Fruit fly (Drosophila melanogaster) whole organism, embryonic: ENCODE results near the gene Dlc90F.

Experiments
- Atf3 ChIP-seq: fragments of 200-800 bp; sonication (Bioruptor generic); optimal IDR thresholded peaks from 3 replicates; lab custom pipeline; 2016; ENCODE audit warnings: missing biosample characterization, missing genetic modification characterization
- Awh ChIP-seq: fragments of 200-800 bp; sonication (Bioruptor generic); IDR thresholded peaks from 2 replicates; pipeline ENCODE4, ENCODE4 v1.3.6; 2022; ENCODE audit warnings: missing biosample characterization, missing genetic modification characterization
- B-H2 ChIP-seq: fragments of 200-800 bp; sonication (Bioruptor generic); optimal IDR thresholded peaks from 2 replicates; lab custom pipeline; 2018; ENCODE audit warnings: missing biosample characterization, mild to moderate bottlenecking, missing genetic modification characterization
- CG10147 ChIP-seq: fragments of 200-800 bp; sonication (Bioruptor generic); optimal IDR thresholded peaks from 2 replicates; lab custom pipeline; 2019; ENCODE audit warnings: missing biosample characterization, mild to moderate bottlenecking, missing genetic modification characterization, moderate library complexity
- CG10209 ChIP-seq: fragments of 200-800 bp; sonication (Bioruptor generic); optimal IDR thresholded peaks from 3 replicates; lab custom pipeline; 2017; ENCODE audit warnings: missing biosample characterization, mild to moderate bottlenecking, missing genetic modification characterization, missing genetic modification reagents
- CG10321 ChIP-seq: fragments of 200-800 bp; sonication (Bioruptor generic); IDR thresholded peaks from 2 replicates; pipeline ENCODE4 v1.3.6; 2022; ENCODE audit warnings: missing biosample characterization, missing genetic modification characterization
- CG10366 ChIP-seq: fragments of 200-800 bp; sonication (Bioruptor generic); IDR thresholded peaks from 2 replicates; pipeline ENCODE4 v1.3.6; 2022; ENCODE audit warnings: missing biosample characterization, missing genetic modification characterization
- CG11504 ChIP-seq: fragments of 200-800 bp; sonication (Bioruptor generic); optimal IDR thresholded peaks from 3 replicates; lab custom pipeline; 2019; ENCODE audit warnings: missing biosample characterization, mild to moderate bottlenecking, missing genetic modification characterization, moderate library complexity
- CG12104 ChIP-seq: fragments of 200-800 bp; sonication (Bioruptor generic); optimal IDR thresholded peaks from 3 replicates; lab custom pipeline; 2016; ENCODE audit warnings: missing biosample characterization, missing genetic modification characterization
- CG1233 ChIP-seq: fragments of 200-800 bp; sonication (Bioruptor generic); optimal IDR thresholded peaks from 4 replicates; lab custom pipeline; 2018; ENCODE audit warnings: missing biosample characterization, mild to moderate bottlenecking, missing genetic modification characterization
- CG13424 ChIP-seq: fragments of 200-800 bp; sonication (Bioruptor generic); optimal IDR thresholded peaks from 2 replicates; lab custom pipeline; 2019; ENCODE audit warnings: missing biosample characterization, mild to moderate bottlenecking, missing genetic modification characterization, moderate library complexity
- CG14441 ChIP-seq: fragments of 200-800 bp; sonication (Bioruptor generic); IDR thresholded peaks from 2 replicates; pipeline ENCODE4 v1.3.6; 2022; ENCODE audit warnings: missing biosample characterization, missing genetic modification characterization
- CG14710 ChIP-seq: fragments of 200-800 bp; sonication (Bioruptor generic); optimal IDR thresholded peaks from 3 replicates; lab custom pipeline; 2019; ENCODE audit warnings: missing biosample characterization, mild to moderate bottlenecking, missing genetic modification characterization, moderate library complexity
- CG15011 ChIP-seq: fragments of 200-800 bp; sonication (Bioruptor generic); optimal IDR thresholded peaks from 3 replicates; lab custom pipeline; 2018; ENCODE audit warnings: missing biosample characterization, mild to moderate bottlenecking, missing genetic modification characterization
- CG17361 ChIP-seq: fragments of 200-800 bp; sonication (Bioruptor generic); IDR thresholded peaks from 3 replicates; pipeline ENCODE4 v1.3.6; 2022; ENCODE audit warnings: missing biosample characterization, missing genetic modification characterization
- CG17802 ChIP-seq: fragments of 200-800 bp; sonication (Bioruptor generic); optimal IDR thresholded peaks from 2 replicates; lab custom pipeline; 2018; ENCODE audit warnings: missing biosample characterization, mild to moderate bottlenecking, missing genetic modification characterization, moderate library complexity
- CG1792 ChIP-seq: fragments of 200-800 bp; sonication (Bioruptor generic); optimal IDR thresholded peaks from 2 replicates; lab custom pipeline; 2016; ENCODE audit warnings: missing biosample characterization, missing genetic modification characterization
- CG18011 ChIP-seq: fragments of 200-800 bp; sonication (Bioruptor generic); optimal IDR thresholded peaks from 2 replicates; lab custom pipeline; 2017; ENCODE audit warnings: missing biosample characterization, missing genetic modification characterization, mild to moderate bottlenecking, moderate library complexity, missing genotype
- CG1832 ChIP-seq: fragments of 200-800 bp; sonication (Bioruptor generic); optimal IDR thresholded peaks from 2 replicates; lab custom pipeline; 2017; ENCODE audit warnings: missing biosample characterization, mild to moderate bottlenecking, missing genetic modification characterization, inconsistent platforms
- CG2129 ChIP-seq: fragments of 200-800 bp; sonication (Bioruptor generic); IDR thresholded peaks from 2 replicates; pipeline ENCODE4 v1.3.6; 2022; ENCODE audit warnings: missing biosample characterization, missing genetic modification characterization; ENCODE audit not compliant: partially characterized antibody
- CG33557 ChIP-seq: fragments of 200-800 bp; sonication (Bioruptor generic); optimal IDR thresholded peaks from 2 replicates; lab custom pipeline; 2019; ENCODE audit warnings: missing biosample characterization, mild to moderate bottlenecking, missing genetic modification characterization, moderate library complexity
- CG4617 ChIP-seq: fragments of 200-800 bp; sonication (Bioruptor generic); optimal IDR thresholded peaks from 3 replicates; lab custom pipeline; 2016; ENCODE audit warnings: missing biosample characterization, missing genetic modification characterization, borderline replicate concordance
- CG6765 ChIP-seq: fragments of 200-800 bp; sonication (Bioruptor generic); optimal IDR thresholded peaks from 3 replicates; lab custom pipeline; 2017; ENCODE audit warnings: missing biosample characterization, mild to moderate bottlenecking, missing genetic modification characterization
- CG7963 ChIP-seq: fragments of 200-800 bp; sonication (Bioruptor generic); IDR thresholded peaks from 3 replicates; pipeline ENCODE4 v1.3.6; 2022; ENCODE audit warnings: missing biosample characterization, missing genetic modification characterization; ENCODE audit not compliant: partially characterized antibody
- CG8924 ChIP-seq: fragments of 200-800 bp; optimal IDR thresholded peaks from 3 replicates; lab custom pipeline; 2019; ENCODE audit warnings: missing biosample characterization, mild to moderate bottlenecking, missing genetic modification characterization, moderate library complexity
- CG8944 ChIP-seq: fragments of 200-800 bp; sonication (Bioruptor generic); optimal IDR thresholded peaks from 3 replicates; lab custom pipeline; 2016; ENCODE audit warnings: missing biosample characterization, missing genetic modification characterization
- CG9215 ChIP-seq: fragments of 200-800 bp; sonication (Bioruptor generic); IDR thresholded peaks from 2 replicates; pipeline ENCODE4 v1.3.6; 2022; ENCODE audit warnings: missing biosample characterization, missing genetic modification characterization
- CG9876 ChIP-seq: fragments of 200-800 bp; sonication (Bioruptor generic); optimal IDR thresholded peaks from 2 replicates; lab custom pipeline; 2016; ENCODE audit warnings: missing biosample characterization, missing genetic modification characterization
- CHES-1-like ChIP-seq: fragments of 200-800 bp; sonication (Bioruptor generic); optimal IDR thresholded peaks from 2 replicates; lab custom pipeline; 2016; ENCODE audit warnings: missing biosample characterization, missing genetic modification characterization
- Dad ChIP-seq: fragments of 200-800 bp; sonication (Bioruptor generic); optimal IDR thresholded peaks from 3 replicates; lab custom pipeline; 2016; ENCODE audit warnings: missing biosample characterization, missing genetic modification characterization
- Dip2 ChIP-seq: fragments of 200-800 bp; sonication (Bioruptor generic); IDR thresholded peaks from 2 replicates; pipeline ENCODE4 v1.3.6; 2022; ENCODE audit warnings: missing biosample characterization, missing genetic modification characterization
- Dref ChIP-seq: fragments of 200-800 bp; sonication (Bioruptor generic); IDR thresholded peaks from 2 replicates; pipeline ENCODE4 v1.3.6; 2022; ENCODE audit warnings: missing biosample characterization, missing genetic modification characterization
- Hr78 ChIP-seq, 2 experiments: fragments of 200-800 bp in 1 of 2; fragments of >200 bp in 1 of 2; sonication (Bioruptor generic) in 1 of 2; optimal IDR thresholded peaks; 2 replicates each; lab custom pipeline; 2017 to 2019; ENCODE audit warnings: missing biosample characterization in 2 of 2, missing genetic modification characterization in 2 of 2, mild to moderate bottlenecking in 1 of 2, moderate library complexity in 1 of 2
- MESR4 ChIP-seq: fragments of 200-800 bp; sonication (Bioruptor generic); optimal IDR thresholded peaks from 2 replicates; lab custom pipeline; 2018; ENCODE audit warnings: missing biosample characterization, mild to moderate bottlenecking, missing genetic modification characterization, moderate library complexity
- Side ChIP-seq: fragments of 200-800 bp; sonication (Bioruptor generic); optimal IDR thresholded peaks from 2 replicates; lab custom pipeline; 2016; ENCODE audit warnings: missing biosample characterization, missing genetic modification characterization
- Sox100B ChIP-seq: fragments of 200-800 bp; sonication (Bioruptor generic); optimal IDR thresholded peaks from 3 replicates; lab custom pipeline; 2018; ENCODE audit warnings: missing biosample characterization, mild to moderate bottlenecking, missing genetic modification characterization
- Spps ChIP-seq: fragments of 200-800 bp; sonication (Bioruptor generic); optimal IDR thresholded peaks from 2 replicates; lab custom pipeline; 2018; ENCODE audit warnings: missing biosample characterization, mild to moderate bottlenecking, missing genetic modification characterization
- Sry-δ ChIP-seq: fragments of 200-800 bp; sonication (Bioruptor generic); optimal IDR thresholded peaks from 2 replicates; lab custom pipeline; 2016; ENCODE audit warnings: missing biosample characterization, missing genetic modification characterization
- bcd ChIP-seq: fragments of 200-800 bp; sonication (Bioruptor generic); optimal IDR thresholded peaks from 2 replicates; lab custom pipeline; 2017; ENCODE audit warnings: missing biosample characterization, mild to moderate bottlenecking, missing genetic modification characterization
- caup ChIP-seq: fragments of 200-800 bp; sonication (Bioruptor generic); optimal IDR thresholded peaks from 3 replicates; lab custom pipeline; 2017; ENCODE audit warnings: missing biosample characterization, mild to moderate bottlenecking, missing genetic modification characterization, moderate library complexity; ENCODE audit not compliant: severe bottlenecking
- h ChIP-seq: fragments of >200 bp; optimal IDR thresholded peaks from 2 replicates; lab custom pipeline; 2017
- hb ChIP-seq: fragments of 200-800 bp; sonication (Bioruptor generic); IDR thresholded peaks from 3 replicates; pipeline ENCODE4 v1.3.6; 2022; ENCODE audit warnings: missing biosample characterization, missing genetic modification characterization; ENCODE audit not compliant: partially characterized antibody
- her ChIP-seq: fragments of 200-800 bp; sonication (Bioruptor generic); optimal IDR thresholded peaks from 2 replicates; lab custom pipeline; 2016; ENCODE audit warnings: missing biosample characterization, missing genetic modification characterization
- insv ChIP-seq, 2 experiments: fragments of 200-800 bp; sonication (Bioruptor generic); optimal IDR thresholded peaks; 3 replicates each; lab custom pipeline; 2016 to 2018; ENCODE audit warnings: missing biosample characterization in 2 of 2, missing genetic modification characterization in 2 of 2
- pan ChIP-seq, 4 experiments: fragments of >200 bp in 3 of 4; fragments of 200-800 bp in 1 of 4; sonication (Bioruptor generic) in 1 of 4; optimal IDR thresholded peaks in 3 of 4; IDR thresholded peaks in 1 of 4; 2 replicates each; pipeline versions ENCODE4 v1.3.6 to Lab custom; 2017 to 2022; ENCODE audit warnings: missing biosample characterization in 2 of 4, missing genetic modification characterization in 2 of 4, mixed read lengths in 1 of 4
- tap ChIP-seq: fragments of 200-800 bp; optimal IDR thresholded peaks from 3 replicates; lab custom pipeline; 2019; ENCODE audit warnings: missing biosample characterization, mild to moderate bottlenecking, missing genetic modification characterization, moderate library complexity
- tll ChIP-seq, 2 experiments: fragments of 200-800 bp in 1 of 2; fragments of >200 bp in 1 of 2; sonication (Bioruptor generic) in 1 of 2; optimal IDR thresholded peaks; 2 replicates each; lab custom pipeline; 2017 to 2019; ENCODE audit warnings: missing biosample characterization in 2 of 2, missing genetic modification characterization in 2 of 2, mild to moderate bottlenecking in 1 of 2, moderate library complexity in 1 of 2
- zfh2 ChIP-seq: fragments of 200-800 bp; sonication (Bioruptor generic); optimal IDR thresholded peaks from 2 replicates; lab custom pipeline; 2016; ENCODE audit warnings: missing biosample characterization, missing genetic modification characterization

The Dlc90F gene

dm6 chr3R:18274328-18275098 is 24.5 kb upstream of the Dlc90F start, which contains the start of the genes Vps39 and eIF1A (continued):
- no peak for TF ChIP-seq her (GFP tag; lab: Kevin White, UChicago)
- TF ChIP-seq CG10209: no peak
- peak; percentile 31 for TF ChIP-seq Spps (tag; lab: Kevin White, UChicago)
- no peak for TF ChIP-seq Sox100B
- no peak for TF ChIP-seq insv (GFP tag; optimal IDR thresholded peaks at IDR 0.05; lab: Kevin White, UChicago)
- peak; percentile 93 for TF ChIP-seq MESR4 (GFP tag; lab: Kevin White, UChicago)
- peak; percentile 67 for TF ChIP-seq CG14710 (tag; lab: Kevin White, UChicago)
- TF ChIP-seq CG1792 (GFP tag; lab: Kevin White, UChicago): no peak
- no peak for TF ChIP-seq CG6765 (GFP tag; lab: Kevin White, UChicago)
- peak; percentile 15 for TF ChIP-seq zfh2
- no peak for TF ChIP-seq CG10147 (GFP tag; lab: Kevin White, UChicago)
- TF ChIP-seq CG12104 (GFP tag; lab: Kevin White, UChicago): no peak
- TF ChIP-seq Dad (GFP tag; lab: Kevin White, UChicago): peak; percentile 12
- TF ChIP-seq CHES-1-like (GFP tag; lab: Kevin White, UChicago): peak; percentile 11
- TF ChIP-seq h: no peak
- TF ChIP-seq CG18011 (GFP tag; lab: Kevin White, UChicago): no peak
- TF ChIP-seq CG17361: peak; percentile 46; the same call in 1 of the 3 replicates
- TF ChIP-seq tap (tag; lab: Kevin White, UChicago): no peak
- TF ChIP-seq CG9876: no peak
- peak; percentile 43 for TF ChIP-seq CG8924 (tag; lab: Kevin White, UChicago)
- TF ChIP-seq Sry-δ (GFP tag; lab: Kevin White, UChicago): peak; percentile 95
- no peak for TF ChIP-seq bcd (GFP tag; lab: Kevin White, UChicago)
- TF ChIP-seq B-H2 (GFP tag; lab: Kevin White, UChicago): peak; percentile 10
- TF ChIP-seq CG10366 (GFP tag; lab: Robert Waterston, UW): no peak; the same call in 1 of the 2 replicates
- no peak for TF ChIP-seq tll (GFP tag; optimal IDR thresholded peaks at IDR 0.05; lab: Kevin White, UChicago)
- no peak for TF ChIP-seq pan (optimal IDR thresholded peaks at IDR 0.05; lab: Kevin White, UChicago)
- no peak for TF ChIP-seq pan (GFP tag; optimal IDR thresholded peaks at IDR 0.05 in 1 of 2, IDR thresholded peaks at IDR 0.05 in 1 of 2)
- no peak for TF ChIP-seq caup (GFP tag; lab: Kevin White, UChicago)
- TF ChIP-seq Hr78 (GFP tag; optimal IDR thresholded peaks at IDR 0.05; lab: Kevin White, UChicago): no peak
- TF ChIP-seq CG4617: peak; percentile 65
- TF ChIP-seq CG33557: no peak
- TF ChIP-seq CG15011 (GFP tag; lab: Kevin White, UChicago): no peak
- peak; percentile 28 for TF ChIP-seq CG8944 (GFP tag; lab: Kevin White, UChicago)
- TF ChIP-seq CG7963 (GFP tag; lab: Robert Waterston, UW): peak; percentile 66
- TF ChIP-seq CG14441 (GFP tag; lab: Robert Waterston, UW): no peak
- peak; percentile 20 for TF ChIP-seq Atf3 (GFP tag; lab: Kevin White, UChicago)
- no peak for TF ChIP-seq CG17802
- peak; percentile 82; the same call in 2 of the 3 replicates for TF ChIP-seq hb (GFP tag; lab: Robert Waterston, UW)
- peak; percentile 86 for TF ChIP-seq CG2129 (GFP tag; lab: Robert Waterston, UW)
- no peak for TF ChIP-seq Awh (GFP tag; lab: Robert Waterston, UW)
- TF ChIP-seq Dref (GFP tag; lab: Robert Waterston, UW): peak; percentile 83
- TF ChIP-seq CG1832 (GFP tag; lab: Kevin White, UChicago): no peak
- TF ChIP-seq CG11504 (tag; lab: Kevin White, UChicago): no peak
- TF ChIP-seq CG13424: peak; percentile 36
- TF ChIP-seq CG1233: no peak
- TF ChIP-seq Side (GFP tag; lab: Kevin White, UChicago): no peak
- TF ChIP-seq CG9215 (GFP tag; lab: Robert Waterston, UW): peak; percentile 48
- no peak for TF ChIP-seq CG10321 (GFP tag; lab: Robert Waterston, UW)
- TF ChIP-seq Dip2 (GFP tag; lab: Robert Waterston, UW): no peak
